Fruit fly (Drosophila melanogaster) ovary, adult (tissue): ENCODE measurements around the gene Mco4.
"Not testable (repeated sequence)": the region's sequence is repeated elsewhere in the genome, so short reads cannot be mapped to it uniquely, and the experiment has no call there.

Experiments used
- CG17801 ChIP-seq: fragments of 200-800 bp; optimal IDR thresholded peaks from 2 replicates; lab custom pipeline; 2019; ENCODE audit warnings: missing biosample characterization, mild to moderate bottlenecking, missing genetic modification characterization, moderate library complexity; ENCODE audit not compliant: partially characterized antibody

The Mco4 gene

DNA sequence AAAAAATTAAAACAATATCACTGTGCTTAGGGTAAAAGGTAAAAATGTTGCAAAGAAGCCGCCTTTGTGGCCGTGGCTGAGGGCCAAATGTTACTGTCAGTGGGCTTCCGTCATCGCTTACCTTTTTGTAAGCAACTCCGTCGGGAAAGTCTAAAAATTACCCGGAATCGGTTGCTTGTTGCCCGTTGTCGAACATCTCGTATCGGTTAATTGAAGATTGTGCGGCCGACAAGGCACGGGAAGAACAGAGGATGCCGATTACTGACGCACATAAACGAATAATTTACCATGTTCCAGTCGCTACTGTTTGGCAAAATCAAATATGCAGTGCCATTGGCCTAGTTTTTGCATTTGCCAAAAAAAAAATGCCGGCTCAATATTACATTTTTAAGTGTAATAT lies at the start of gene Mco4:
Mco4 (minus strand) TSS at position 101 of the 400 bp plus-strand sequence.
- TF ChIP-seq CG17801 = no peak

DNA sequence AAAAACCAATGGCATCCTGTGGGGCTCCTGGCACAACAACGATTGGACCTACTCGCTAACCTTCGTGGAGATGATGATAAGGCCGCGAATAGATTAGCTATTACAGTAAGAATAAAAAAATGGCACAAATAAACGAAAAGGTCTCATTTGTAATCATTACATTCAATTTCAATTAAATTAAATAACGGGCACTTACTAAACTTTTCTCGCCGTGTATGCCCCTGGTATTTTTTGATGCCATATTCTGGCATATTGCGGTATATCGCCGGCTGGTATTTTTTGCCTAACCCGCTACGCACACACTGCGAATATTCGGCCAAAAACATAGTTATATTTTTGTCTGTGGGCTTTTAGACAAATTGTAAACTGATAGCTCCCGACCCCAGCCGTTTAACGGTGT lies 43.5 kb upstream of the Mco4 start, which contains the start of gene Gss2:
Gss2 (plus strand) TSS at position 301 of the 400 bp plus-strand sequence.
- TF ChIP-seq CG17801 = not testable (repeated sequence)

DNA sequence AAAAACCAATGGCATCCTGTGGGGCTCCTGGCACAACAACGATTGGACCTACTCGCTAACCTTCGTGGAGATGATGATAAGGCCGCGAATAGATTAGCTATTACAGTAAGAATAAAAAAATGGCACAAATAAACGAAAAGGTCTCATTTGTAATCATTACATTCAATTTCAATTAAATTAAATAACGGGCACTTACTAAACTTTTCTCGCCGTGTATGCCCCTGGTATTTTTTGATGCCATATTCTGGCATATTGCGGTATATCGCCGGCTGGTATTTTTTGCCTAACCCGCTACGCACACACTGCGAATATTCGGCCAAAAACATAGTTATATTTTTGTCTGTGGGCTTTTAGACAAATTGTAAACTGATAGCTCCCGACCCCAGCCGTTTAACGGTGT lies 33.3 kb upstream of the Mco4 start, which contains the start of gene Gss1:
Gss1 (plus strand) TSS at position 301 of the 400 bp plus-strand sequence.
- TF ChIP-seq CG17801 = not testable (repeated sequence)

DNA sequence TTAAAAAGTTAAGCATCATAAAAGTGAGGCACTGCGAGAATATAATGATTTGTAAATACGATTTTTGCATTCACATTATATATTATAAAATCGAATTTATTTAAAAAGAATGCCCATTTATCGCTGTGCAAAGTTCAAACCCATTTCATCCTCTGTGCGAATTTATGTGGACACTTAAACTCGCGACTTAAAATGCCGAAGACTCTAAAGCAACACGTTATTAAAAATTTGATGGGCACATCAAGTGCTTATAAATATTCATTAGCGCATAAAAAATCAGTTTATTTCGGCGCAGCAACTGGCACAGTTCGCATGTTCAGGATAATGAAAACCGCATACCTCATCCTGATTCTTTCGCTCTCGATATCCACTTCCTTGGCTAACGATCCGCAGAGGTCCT lies 31.9 kb upstream of the Mco4 start, which contains the start of gene CG6788:
CG6788 (plus strand) TSS at position 301 of the 400 bp plus-strand sequence.
- TF ChIP-seq CG17801 = no peak

DNA sequence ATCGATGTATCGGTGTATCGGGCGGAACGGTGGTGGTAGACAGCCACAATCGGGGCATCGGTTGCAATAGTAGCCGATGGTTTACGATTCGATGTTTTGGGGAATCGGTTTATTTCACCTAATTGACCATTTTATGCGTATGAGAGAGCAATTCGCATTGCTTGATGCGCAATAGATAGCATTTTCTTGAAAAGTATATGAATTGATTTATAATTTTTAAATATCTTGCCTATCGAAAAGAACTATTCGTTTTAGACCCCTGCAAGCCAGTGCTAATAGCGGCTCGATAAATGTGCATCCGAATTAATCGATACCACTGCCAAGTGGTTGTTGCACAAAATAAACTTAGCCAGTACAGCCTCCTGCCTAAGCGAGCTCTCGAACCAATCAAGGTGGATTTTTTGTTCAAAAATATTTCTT lies 31.3 kb upstream of the Mco4 start, which contains the start of gene mnb:
mnb (minus strand) TSS at position 15 of the 420 bp plus-strand sequence.
- no peak for TF ChIP-seq CG17801

DNA sequence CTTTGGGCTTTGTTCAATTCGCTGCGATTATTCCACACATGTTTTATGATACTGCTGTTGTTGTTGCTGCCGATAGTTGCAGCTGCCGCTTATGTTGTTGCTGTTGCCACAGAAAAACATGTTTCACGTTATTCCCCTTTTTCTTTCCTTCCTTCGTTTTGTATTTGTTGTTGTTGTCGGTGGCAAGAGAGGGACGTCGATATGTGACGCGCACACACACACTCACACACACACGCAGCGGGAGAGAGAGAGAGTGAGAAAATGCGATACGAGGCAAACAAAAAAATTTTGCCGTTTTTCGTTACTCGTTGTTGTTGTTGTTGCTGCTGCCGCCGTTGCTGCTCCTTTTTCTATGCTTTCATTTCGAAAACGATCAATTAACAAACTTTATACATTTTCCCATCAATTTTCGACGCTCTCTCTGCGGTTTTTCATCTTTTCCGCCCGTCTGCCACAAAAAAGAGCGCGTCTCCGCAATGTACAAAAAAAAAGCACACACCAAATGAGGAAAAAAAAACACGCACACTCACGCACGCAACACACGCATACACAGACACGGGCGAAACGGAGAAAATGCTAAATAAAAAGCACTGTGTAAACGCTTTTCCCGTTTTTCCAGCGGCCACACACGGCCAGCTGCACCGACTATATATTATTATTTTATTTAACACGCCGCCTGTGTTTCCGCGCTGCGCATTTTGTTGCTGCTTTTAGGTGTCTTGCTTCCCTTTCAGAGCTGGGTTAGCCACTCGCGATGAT lies 30.7 kb upstream of the Mco4 start:
- peak; percentile 29 for TF ChIP-seq CG17801

DNA sequence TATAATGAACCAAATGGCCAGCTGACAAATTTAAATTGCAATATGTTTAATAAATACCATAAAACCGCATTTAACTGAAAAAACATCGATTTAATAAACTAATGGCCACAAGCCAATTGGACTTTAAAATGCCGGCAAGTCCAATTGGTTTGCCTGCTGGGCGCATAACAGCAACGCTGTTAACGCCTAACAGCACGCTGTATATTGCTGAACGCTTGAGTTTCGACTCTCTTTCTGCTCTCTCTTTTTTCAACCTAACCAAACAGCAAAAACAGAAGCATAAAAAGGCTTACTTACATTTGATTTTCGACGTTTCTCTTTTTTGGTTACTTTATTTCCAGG lies 30.1 kb upstream of the Mco4 start:
- no peak for TF ChIP-seq CG17801

DNA sequence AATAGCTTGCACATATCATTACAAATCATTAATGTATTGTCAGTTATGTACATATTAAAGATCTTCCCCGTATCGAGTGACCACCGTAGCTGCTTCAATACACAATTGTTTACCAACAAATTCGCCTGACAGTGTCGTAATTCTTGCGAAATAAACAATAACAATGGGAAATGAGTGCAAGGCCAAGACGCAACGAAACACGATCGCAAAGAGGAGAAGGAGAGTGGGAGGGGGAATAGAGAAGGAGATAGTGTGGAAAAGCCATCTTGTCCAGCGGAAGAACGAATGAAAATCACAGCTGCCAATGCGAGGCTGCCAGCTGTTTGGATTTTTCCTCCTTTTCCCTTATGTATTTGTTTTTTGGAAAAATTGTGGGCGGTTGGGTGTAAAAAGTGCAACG lies 29.4 kb upstream of the Mco4 start:
- TF ChIP-seq CG17801 = no peak

DNA sequence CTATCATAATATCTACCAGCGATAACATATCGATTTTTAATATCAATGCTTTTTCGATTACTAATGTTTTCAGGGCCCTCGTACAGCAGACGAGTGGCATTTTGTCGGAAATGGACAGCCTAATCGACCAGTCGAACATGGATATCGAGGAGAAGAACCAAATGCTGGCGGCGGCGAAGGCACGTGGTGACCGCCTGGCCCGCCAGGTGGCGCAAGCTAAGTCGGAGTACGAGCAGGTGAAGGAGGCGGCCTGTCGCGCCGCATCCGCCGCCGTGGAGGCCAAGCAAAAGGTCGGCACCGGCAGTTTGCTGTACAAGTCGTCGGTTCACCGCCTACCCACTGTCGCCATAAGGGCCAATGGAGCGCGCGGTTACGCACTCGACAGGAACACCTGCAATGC lies 28.6 kb upstream of the Mco4 start:
- TF ChIP-seq CG17801 = no peak

DNA sequence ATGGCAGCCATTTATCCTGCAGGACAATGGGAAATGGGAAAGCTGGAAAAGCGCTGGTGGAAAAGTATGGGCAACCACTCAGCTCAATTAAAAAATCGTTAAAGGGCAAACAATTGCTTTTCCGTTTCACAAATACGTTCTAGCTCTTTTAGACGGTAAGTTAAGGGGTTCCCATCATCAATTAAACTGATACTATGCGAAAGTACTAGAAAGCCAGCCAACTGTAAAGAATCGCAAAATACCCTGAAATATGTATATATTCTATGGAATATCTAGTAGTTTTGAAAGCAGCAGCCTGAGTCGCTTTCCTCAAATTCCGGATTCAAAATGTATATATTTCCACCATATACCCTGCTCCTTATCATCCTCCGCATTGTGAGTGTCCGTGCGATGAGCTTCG lies 27.5 kb upstream of the Mco4 start, which contains the start of gene CG12985:
CG12985 (plus strand) TSS at position 301 of the 400 bp plus-strand sequence.
- no peak for TF ChIP-seq CG17801

DNA sequence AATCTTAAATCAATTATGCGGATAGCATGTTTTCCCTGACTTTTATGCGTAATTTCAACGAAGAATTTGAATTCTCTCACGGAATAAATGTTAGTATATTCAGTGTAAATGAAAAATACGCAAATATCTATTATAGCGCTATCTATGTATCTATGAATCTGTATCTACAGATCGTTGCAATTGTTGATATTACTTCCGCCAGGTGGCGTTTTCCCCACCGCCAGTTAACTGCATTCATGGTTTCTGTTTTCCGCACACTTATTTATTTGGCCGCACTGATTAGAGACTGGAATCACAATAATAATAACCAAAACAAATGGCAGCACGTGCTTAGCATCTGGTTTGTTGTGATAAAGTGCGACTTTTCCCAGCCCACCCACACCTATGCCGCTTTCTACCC lies 26.8 kb upstream of the Mco4 start:
- no peak for TF ChIP-seq CG17801

DNA sequence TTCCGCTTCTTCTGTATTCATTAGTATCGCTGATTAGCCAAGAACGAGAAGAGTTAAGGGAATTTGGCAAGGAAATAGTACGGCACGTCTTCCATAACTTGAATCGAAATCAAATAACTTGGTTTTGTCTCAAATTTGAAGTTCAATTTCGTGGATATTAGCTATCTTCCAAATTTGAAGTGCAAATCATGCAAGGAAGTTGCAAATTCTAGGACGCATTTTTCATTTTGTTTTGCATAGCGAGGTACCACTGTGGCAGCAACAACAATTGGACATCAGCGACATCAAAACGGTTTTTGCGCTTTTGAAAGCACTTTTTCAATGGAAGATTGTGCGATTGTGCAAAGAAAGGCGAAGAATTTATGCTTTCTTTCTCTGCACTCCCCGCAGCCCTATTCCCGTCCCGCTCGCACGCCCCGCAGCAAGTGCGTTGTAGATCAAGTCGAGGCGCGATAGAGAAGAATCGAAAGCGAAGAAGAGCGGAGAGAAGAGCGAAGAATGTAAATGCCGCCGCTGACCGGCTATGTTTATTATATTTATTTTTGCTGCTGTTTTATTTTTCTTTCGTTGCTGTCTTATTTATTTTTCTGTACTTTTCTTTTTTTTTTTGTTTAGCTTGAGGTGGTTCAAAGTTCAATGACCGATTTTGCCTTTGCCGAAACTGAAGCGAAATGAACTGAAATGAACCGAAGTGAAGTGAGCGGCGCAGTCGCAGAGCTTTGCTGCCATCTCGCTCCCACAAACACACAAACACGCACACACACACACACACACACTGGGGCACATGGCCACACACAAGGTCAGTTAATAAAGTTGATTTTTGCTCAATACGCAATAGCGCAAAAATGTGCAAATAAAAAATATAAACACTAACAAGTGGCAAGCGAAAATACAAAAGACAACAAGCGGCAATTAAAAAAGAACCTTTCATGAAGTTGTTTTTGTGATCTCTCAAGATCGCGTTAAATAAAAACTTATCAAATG lies 25.5 kb upstream of the Mco4 start:
- TF ChIP-seq CG17801 = peak; percentile 74

DNA sequence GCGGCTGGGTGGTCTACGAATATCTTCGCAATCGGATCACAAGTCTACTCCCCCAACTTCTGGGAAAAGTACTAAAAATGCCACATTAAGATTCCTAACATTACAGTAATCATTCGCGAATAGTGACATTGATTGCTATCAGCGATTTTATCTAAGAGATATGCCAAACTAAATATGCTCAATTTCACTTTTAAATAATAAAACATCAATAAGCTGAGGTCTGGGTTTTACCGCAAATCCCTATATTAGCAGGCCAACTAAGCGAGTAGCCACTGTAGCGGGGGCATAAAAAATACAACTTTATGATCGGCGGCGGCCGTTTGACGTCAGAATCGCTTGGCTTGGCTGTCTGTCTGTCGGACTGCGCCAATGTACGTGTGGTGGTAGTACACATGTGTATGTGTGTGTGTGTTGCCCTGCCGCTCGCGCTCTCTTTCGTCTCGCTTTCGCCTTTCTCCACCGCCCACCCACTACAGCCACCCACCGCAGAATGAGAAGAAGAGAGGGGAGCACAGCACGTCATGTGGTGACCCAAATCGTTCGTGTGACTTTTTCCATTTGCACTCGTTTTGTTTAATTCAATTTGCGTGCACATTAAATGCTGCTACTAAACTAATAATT lies 24.4 kb upstream of the Mco4 start:
- TF ChIP-seq CG17801 = peak; percentile 92

DNA sequence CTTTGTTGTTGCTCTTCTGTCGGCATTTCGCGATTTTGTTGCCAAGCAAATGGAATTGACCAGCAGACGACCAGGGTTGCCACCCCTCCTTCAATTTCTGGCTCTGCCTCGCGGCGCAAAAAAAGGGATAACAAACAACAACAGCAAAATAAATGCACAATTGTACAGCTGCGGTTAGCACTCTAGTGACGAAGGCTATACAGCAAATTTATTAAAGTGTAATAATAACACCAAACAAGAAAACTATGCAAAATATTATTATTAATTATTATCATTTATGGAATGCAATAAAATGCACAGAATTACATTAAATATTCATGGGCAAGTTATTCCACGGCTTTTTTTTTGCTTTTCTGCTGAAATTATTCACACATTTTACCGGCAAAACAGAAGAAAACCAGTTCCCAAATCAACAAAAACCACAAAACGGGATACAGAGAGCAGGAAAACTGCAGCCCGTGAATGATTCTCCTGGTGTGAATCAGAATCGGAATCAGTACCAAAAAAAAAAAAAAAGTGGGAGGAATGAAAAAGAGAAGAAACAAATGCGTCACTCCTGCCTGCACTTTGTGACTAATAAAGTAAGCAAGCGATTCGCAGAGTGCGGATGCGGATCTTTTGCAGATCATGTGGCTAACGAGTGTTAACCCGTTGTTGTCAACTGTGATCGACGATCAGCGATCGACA lies 23.4 kb upstream of the Mco4 start:
- no peak for TF ChIP-seq CG17801

DNA sequence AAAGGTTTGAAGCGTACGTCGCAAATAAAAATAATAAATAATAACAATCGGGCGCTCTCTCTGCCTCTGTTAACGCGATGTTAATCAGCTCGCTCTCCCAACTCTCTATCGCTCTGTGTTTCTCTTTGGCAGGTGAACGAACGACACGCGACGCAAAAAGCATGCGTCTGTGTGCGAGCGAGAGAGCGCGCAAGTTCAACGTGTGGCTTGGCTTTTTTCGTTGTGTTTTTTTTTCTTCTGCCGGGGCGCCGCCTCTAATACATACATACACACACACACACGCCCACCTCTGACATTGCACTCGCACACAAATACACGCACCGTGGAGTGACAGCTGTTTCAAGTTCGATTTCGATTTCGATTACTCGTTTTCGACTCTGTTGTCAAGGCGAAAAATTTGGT lies 22.7 kb upstream of the Mco4 start:
- no peak for TF ChIP-seq CG17801

DNA sequence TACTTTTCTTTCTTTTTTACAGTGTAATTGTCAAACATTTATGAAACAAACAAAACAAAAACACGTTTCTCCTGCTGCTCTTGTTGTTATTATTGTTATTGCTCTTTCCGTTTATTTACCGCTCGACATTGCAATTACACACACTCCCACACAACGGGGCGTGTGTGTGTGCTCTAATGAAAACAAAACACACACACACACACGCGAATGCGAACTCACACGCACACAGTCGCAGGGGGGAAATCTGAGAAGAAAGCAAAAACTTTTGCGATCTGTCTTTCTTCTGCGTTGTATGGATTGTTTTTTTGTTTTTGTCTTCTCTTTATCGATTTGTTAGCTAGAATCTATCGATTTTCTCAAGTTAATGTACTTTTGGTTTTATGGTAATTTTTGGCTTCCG lies 22.0 kb upstream of the Mco4 start:
- no peak for TF ChIP-seq CG17801
